Fruit fly (Drosophila melanogaster): ENCODE results near the gene CG2991.

DNA sequence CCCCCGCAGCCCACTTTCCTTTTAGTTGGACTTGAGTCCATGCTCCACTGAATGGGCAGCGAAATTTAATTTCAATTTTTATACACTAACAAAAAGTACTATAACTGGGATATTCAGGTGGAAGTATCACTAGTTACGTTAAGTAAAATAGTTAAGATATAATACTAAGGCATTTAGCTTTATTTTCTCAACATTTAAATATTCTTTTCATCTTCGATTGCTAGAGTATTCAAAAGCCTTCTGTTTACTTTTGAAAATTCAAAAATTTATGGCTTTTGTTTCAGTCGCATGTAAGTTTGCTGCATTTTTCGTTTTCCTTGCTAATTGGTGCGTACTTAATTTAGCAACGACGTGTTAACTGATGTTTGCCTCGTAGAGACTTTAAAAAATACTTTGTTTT lies 5.4 kb upstream of the CG2991 start:
- TF ChIP-seq Lpt (GFP tag; optimal IDR thresholded peaks at IDR 0.05) (no peak), ss (GFP tag; optimal IDR thresholded peaks at IDR 0.05) (no peak), OdsH (GFP tag; optimal IDR thresholded peaks at IDR 0.05) (no peak), fd59A (GFP tag; optimal IDR thresholded peaks at IDR 0.05) (no peak), Sox102F (GFP tag; optimal IDR thresholded peaks at IDR 0.05) (no peak)
